Worm (Caenorhabditis elegans) whole organism, young adult: ENCODE results near the gene syx-4.
"Not testable (repeated sequence)": the region's sequence is repeated elsewhere in the genome, so short reads cannot be mapped to it uniquely, and the experiment has no call there.

Experiments
- B0019.2 ChIP-seq: fragments of 200-800 bp; sonication (Bioruptor generic); conservative IDR thresholded peaks from 2 replicates; pipeline ENCODE4 v1.3.6; 2022; ENCODE audit warnings: missing genetic modification reagents, missing genetic modification characterization, missing compliant biosample characterization
- B0336.3 ChIP-seq: fragments of 200-800 bp; sonication (Bioruptor generic); IDR thresholded peaks from 2 replicates; pipeline ENCODE4 v1.3.6; 2022; ENCODE audit warnings: missing genetic modification characterization, missing compliant biosample characterization
- D2030.7 ChIP-seq: fragments of 200-800 bp; sonication (Bioruptor generic); IDR thresholded peaks from 2 replicates; pipeline ENCODE4 v1.3.6; 2022; ENCODE audit warnings: missing genetic modification reagents, missing genetic modification characterization, missing compliant biosample characterization
- F33H1.4 ChIP-seq: fragments of 200-800 bp; sonication (Bioruptor generic); IDR thresholded peaks from 2 replicates; pipeline ENCODE4 v1.3.6; 2022; ENCODE audit warnings: missing genetic modification reagents, missing genetic modification characterization, missing compliant biosample characterization
- F39B2.1 ChIP-seq: fragments of 200-800 bp; sonication (Bioruptor generic); IDR thresholded peaks from 2 replicates; pipeline ENCODE4 v1.3.6; 2022; ENCODE audit warnings: missing genetic modification reagents, missing genetic modification characterization, missing compliant biosample characterization
- Y53F4B.3 ChIP-seq: fragments of 200-800 bp; sonication (Bioruptor generic); IDR thresholded peaks from 2 replicates; pipeline ENCODE4 v1.3.6; 2022; ENCODE audit warnings: missing genetic modification reagents, missing genetic modification characterization, missing compliant biosample characterization
- Y56A3A.18 ChIP-seq: fragments of 200-800 bp; sonication (Bioruptor generic); IDR thresholded peaks from 2 replicates; pipeline ENCODE4 v1.3.6; 2022; ENCODE audit warnings: missing genetic modification reagents, missing genetic modification characterization, missing compliant biosample characterization
- Y79H2A.3 ChIP-seq: fragments of 200-800 bp; sonication (Bioruptor generic); conservative IDR thresholded peaks from 2 replicates; pipeline ENCODE4 v1.3.6; 2022; ENCODE audit warnings: missing genetic modification reagents, missing genetic modification characterization, missing compliant biosample characterization
- Y95B8A.8 ChIP-seq: fragments of 200-800 bp; sonication (Bioruptor generic); IDR thresholded peaks from 2 replicates; pipeline ENCODE4 v1.3.6; 2022; ENCODE audit warnings: missing genetic modification reagents, missing genetic modification characterization, missing compliant biosample characterization
- akir-1 ChIP-seq: fragments of 200-800 bp; sonication (Bioruptor generic); optimal IDR thresholded peaks from 2 replicates; lab custom pipeline; 2018; ENCODE audit warnings: mild to moderate bottlenecking, missing genetic modification characterization, moderate library complexity, missing compliant biosample characterization
- aptf-3 ChIP-seq: fragments of 200-800 bp; sonication (Bioruptor generic); IDR thresholded peaks from 2 replicates; pipeline ENCODE4 v1.3.6; 2022; ENCODE audit warnings: missing genetic modification characterization, missing compliant biosample characterization
- attf-6 ChIP-seq: fragments of 200-800 bp; sonication (Bioruptor generic); IDR thresholded peaks from 2 replicates; pipeline ENCODE4 v1.3.6; 2022; ENCODE audit warnings: missing genetic modification reagents, missing genetic modification characterization, missing compliant biosample characterization
- cebp-2 ChIP-seq: fragments of 200-800 bp; sonication (Bioruptor generic); IDR thresholded peaks from 2 replicates; pipeline ENCODE4 v1.3.6; 2022; ENCODE audit warnings: missing genetic modification characterization, missing compliant biosample characterization
- ceh-40 ChIP-seq: fragments of 200-800 bp; sonication (Bioruptor generic); IDR thresholded peaks from 2 replicates; pipeline ENCODE4 v1.3.6; 2022; ENCODE audit warnings: missing genetic modification characterization, missing compliant biosample characterization
- dox-1 ChIP-seq: fragments of 200-800 bp; sonication (Bioruptor generic); IDR thresholded peaks from 2 replicates; pipeline ENCODE4 v1.3.6; 2022; ENCODE audit warnings: missing genetic modification reagents, missing genetic modification characterization, missing compliant biosample characterization
- egl-18 ChIP-seq: fragments of 200-800 bp; sonication (Bioruptor generic); IDR thresholded peaks from 2 replicates; pipeline ENCODE4 v1.3.6; 2022; ENCODE audit warnings: missing genetic modification reagents, missing genetic modification characterization, missing compliant biosample characterization
- egl-44 ChIP-seq: fragments of 200-800 bp; sonication (Bioruptor generic); IDR thresholded peaks from 2 replicates; pipeline ENCODE4 v1.3.6; 2022; ENCODE audit warnings: missing genetic modification reagents, missing genetic modification characterization, missing compliant biosample characterization
- egrh-3 ChIP-seq: fragments of 200-800 bp; sonication (Bioruptor generic); IDR thresholded peaks from 2 replicates; pipeline ENCODE4 v1.3.6; 2022; ENCODE audit warnings: missing genetic modification reagents, missing genetic modification characterization, missing compliant biosample characterization
- ekl-4 ChIP-seq: fragments of 200-800 bp; sonication (Bioruptor generic); IDR thresholded peaks from 2 replicates; pipeline ENCODE4 v1.3.6; 2022; ENCODE audit warnings: missing genetic modification reagents, missing genetic modification characterization, missing compliant biosample characterization
- hsf-1 ChIP-seq: fragments of 200-800 bp; sonication (Bioruptor generic); IDR thresholded peaks from 2 replicates; pipeline ENCODE4 v1.3.6; 2022; ENCODE audit warnings: missing genetic modification reagents, missing genetic modification characterization, missing compliant biosample characterization
- lsy-27 ChIP-seq: sonication (generic microtip); optimal IDR thresholded peaks from 2 replicates; lab custom pipeline; 2017; ENCODE audit warnings: missing genetic modification characterization, mild to moderate bottlenecking, missing compliant biosample characterization, antibody characterized with exemption, missing genotype, borderline replicate concordance; ENCODE audit not compliant: insufficient read depth
- madf-3 ChIP-seq: fragments of 200-800 bp; sonication (Bioruptor generic); IDR thresholded peaks from 2 replicates; pipeline ENCODE4 v1.3.6; 2022; ENCODE audit warnings: missing genetic modification reagents, missing genetic modification characterization, missing compliant biosample characterization
- madf-6 ChIP-seq: fragments of 200-800 bp; sonication (Bioruptor generic); IDR thresholded peaks from 2 replicates; pipeline ENCODE4 v1.3.6; 2022; ENCODE audit warnings: missing genetic modification reagents, missing genetic modification characterization, missing compliant biosample characterization
- pbrm-1 ChIP-seq: fragments of 200-800 bp; sonication (Bioruptor generic); IDR thresholded peaks from 2 replicates; pipeline ENCODE4 v1.3.6; 2022; ENCODE audit warnings: missing genetic modification reagents, missing genetic modification characterization, missing compliant biosample characterization
- rcor-1 ChIP-seq: fragments of 200-800 bp; sonication (Bioruptor generic); IDR thresholded peaks from 2 replicates; pipeline ENCODE4 v1.3.6; 2022; ENCODE audit warnings: missing genetic modification reagents, missing genetic modification characterization, missing compliant biosample characterization
- rpc-1 ChIP-seq, 2 experiments: fragments of 150-350 bp in 1 of 2; sonication (generic microtip) in 1 of 2; optimal IDR thresholded peaks; 2 replicates each; lab custom pipeline; 2014 to 2018; ENCODE audit warnings: missing biosample characterization in 1 of 2, missing genetic modification characterization in 1 of 2, missing genetic modification reagents in 1 of 2, missing genotype in 1 of 2
- ztf-25 ChIP-seq: fragments of 200-800 bp; sonication (Bioruptor generic); IDR thresholded peaks from 2 replicates; pipeline ENCODE4 v1.3.6; 2022; ENCODE audit warnings: missing genetic modification reagents, missing genetic modification characterization, missing compliant biosample characterization

The syx-4 gene

DNA sequence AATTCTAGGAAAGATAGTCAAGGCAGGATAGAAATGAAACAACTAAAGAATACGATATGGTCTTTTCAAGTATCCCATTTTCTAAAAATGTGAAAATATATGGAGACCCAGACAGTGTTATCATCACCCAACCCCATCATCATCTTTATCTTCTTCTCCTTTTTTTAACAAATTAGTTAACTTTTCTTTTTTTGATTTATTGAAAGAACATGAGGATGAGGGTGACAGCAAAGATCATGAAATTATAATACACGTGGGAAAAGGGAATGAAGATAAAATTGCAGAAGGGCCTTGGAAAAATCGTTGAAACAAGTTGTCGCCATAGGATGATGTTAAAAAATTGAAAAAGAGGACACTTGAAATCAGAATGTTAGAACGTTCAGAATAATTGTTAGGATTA, 7.1 kb downstream of the syx-4 start:
- no peak for TF ChIP-seq B0019.2 (GFP tag; lab: Robert Waterston, UW)
- no peak for TF ChIP-seq lsy-27 (tag; lab: Kevin White, UChicago)
- no peak for TF ChIP-seq akir-1
- TF ChIP-seq B0336.3 (GFP tag; lab: Robert Waterston, UW) = no peak
- TF ChIP-seq, all 124 proteins: peak for 0

DNA sequence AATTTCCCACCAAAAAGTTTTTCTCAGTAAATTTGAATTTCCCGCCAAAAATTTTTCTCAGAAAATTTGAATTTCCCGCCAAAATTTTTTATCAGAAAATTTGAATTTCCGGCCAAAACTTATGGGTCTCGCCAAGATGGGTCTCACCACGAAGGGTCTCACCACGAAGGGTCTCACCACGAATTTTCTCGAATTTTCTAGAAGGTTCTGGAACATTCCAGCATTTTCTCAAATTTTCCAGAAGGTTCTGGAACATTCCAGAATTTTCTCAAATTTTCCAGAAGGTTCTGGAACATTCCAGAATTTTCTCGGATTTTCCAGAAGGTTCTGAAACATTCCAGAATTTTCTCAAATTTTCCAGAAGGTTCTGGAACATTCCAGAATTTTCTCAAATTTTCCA, 10.3 kb downstream of the syx-4 start:
- TF ChIP-seq hsf-1 (peak; percentile 97), F33H1.4 (GFP tag; lab: Robert Waterston, UW) (peak; percentile 68), dox-1 (GFP tag; lab: Robert Waterston, UW) (0 out of 2 replicates have a peak, but pooled peaks have one; percentile 49), rcor-1 (GFP tag; lab: Robert Waterston, UW) (0 out of 2 replicates have a peak, but pooled peaks have one; percentile 11), madf-6 (GFP tag; lab: Robert Waterston, UW) (peak; percentile 54), egrh-3 (GFP tag; lab: Robert Waterston, UW) (peak; percentile 17; the same call in 1 of the 2 replicates), aptf-3 (GFP tag; lab: Robert Waterston, UW) (0 out of 2 replicates have a peak, but pooled peaks have one; percentile 17)

DNA sequence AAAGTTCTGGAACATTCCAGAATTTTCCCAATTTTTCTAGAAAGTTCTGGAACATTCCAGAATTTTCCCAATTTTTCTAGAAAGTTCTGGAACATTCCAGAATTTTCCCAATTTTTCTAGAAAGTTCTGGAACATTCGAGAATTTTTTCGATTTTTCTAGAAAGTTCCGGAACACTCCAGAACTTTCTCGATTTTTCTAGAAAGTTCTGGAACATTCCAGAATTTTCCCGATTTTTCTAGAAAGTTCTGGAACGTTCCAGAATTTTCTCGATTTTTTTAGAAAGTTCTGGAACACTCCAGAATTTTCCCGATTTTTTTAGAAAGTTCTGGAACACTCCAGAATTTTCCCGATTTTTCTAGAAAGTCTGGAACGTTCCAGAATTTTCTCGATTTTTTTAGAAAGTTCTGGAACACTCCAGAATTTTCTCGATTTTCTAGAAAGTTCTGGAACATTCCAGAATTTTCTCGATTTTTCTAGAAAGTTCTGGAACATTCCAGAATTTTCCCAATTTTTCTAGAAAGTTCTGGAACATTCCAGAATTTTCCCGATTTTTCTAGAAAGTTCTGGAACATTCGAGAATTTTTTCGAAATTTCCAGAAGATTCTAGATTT, 11.8 kb downstream of the syx-4 start:
- TF ChIP-seq madf-6 (GFP tag; lab: Robert Waterston, UW) (peak; percentile 43), D2030.7 (GFP tag; lab: Robert Waterston, UW) (peak; percentile 59; the same call in 1 of the 2 replicates), madf-3 (peak; percentile 84), egl-44 (GFP tag; lab: Robert Waterston, UW) (0 out of 2 replicates have a peak, but pooled peaks have one; percentile 16), Y56A3A.18 (GFP tag; lab: Robert Waterston, UW) (0 out of 2 replicates have a peak, but pooled peaks have one; percentile 9), Y79H2A.3 (GFP tag; lab: Robert Waterston, UW) (peak; percentile 78), cebp-2 (0 out of 2 replicates have a peak, but pooled peaks have one; percentile 19), hsf-1 (peak; percentile 99), pbrm-1 (GFP tag; lab: Robert Waterston, UW) (peak; percentile 73), Y53F4B.3 (GFP tag; lab: Robert Waterston, UW) (peak; percentile 20; the same call in 1 of the 2 replicates), ztf-25 (peak; percentile 57; the same call in 1 of the 2 replicates), F39B2.1 (GFP tag; lab: Robert Waterston, UW) (peak; percentile 66; the same call in 1 of the 2 replicates), rcor-1 (GFP tag; lab: Robert Waterston, UW) (peak; percentile 83), rpc-1 (optimal IDR thresholded peaks at IDR 0.05; lab: Kevin White, UChicago) (peak; percentile 31), egrh-3 (GFP tag; lab: Robert Waterston, UW) (peak; percentile 69), ekl-4 (GFP tag; lab: Robert Waterston, UW) (peak; percentile 55; the same call in 1 of the 2 replicates), aptf-3 (GFP tag; lab: Robert Waterston, UW) (0 out of 2 replicates have a peak, but pooled peaks have one; percentile 16), attf-6 (GFP tag; lab: Robert Waterston, UW) (peak; percentile 49; the same call in 1 of the 2 replicates), Y95B8A.8 (GFP tag; lab: Robert Waterston, UW) (0 out of 2 replicates have a peak, but pooled peaks have one; percentile 5), F33H1.4 (GFP tag; lab: Robert Waterston, UW) (peak; percentile 27), ceh-40 (GFP tag; lab: Robert Waterston, UW) (peak; percentile 90), egl-18 (GFP tag; lab: Robert Waterston, UW) (0 out of 2 replicates have a peak, but pooled peaks have one; percentile 44), B0019.2 (GFP tag; lab: Robert Waterston, UW) (peak; percentile 16; the same call in 1 of the 2 replicates), dox-1 (GFP tag; lab: Robert Waterston, UW) (peak; percentile 94)
- TF ChIP-seq rpc-1 (tag; optimal IDR thresholded peaks at IDR 0.05; lab: Kevin White, UChicago) = not testable (repeated sequence)

DNA sequence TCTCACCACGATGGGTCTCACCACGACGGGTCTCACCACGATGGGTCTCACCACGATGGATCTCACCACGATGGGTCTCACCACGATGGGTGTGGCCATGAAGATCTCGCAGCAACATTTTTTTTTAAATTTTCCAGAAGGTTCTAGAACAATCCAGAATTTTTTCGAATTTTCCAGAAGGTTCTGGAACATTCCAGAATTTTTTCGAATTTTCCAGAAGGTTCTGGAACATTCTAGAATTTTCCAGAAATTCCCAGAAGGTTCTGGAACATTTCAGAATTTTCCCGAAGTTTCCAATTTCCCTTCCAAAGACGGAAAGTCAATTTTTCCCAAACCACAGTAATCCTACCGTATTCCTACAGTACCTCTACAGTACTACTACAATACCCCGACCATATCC, 13.1 kb downstream of the syx-4 start:
- TF ChIP-seq hsf-1 (peak; percentile 95), F33H1.4 (GFP tag; lab: Robert Waterston, UW) (peak; percentile 52), dox-1 (GFP tag; lab: Robert Waterston, UW) (0 out of 2 replicates have a peak, but pooled peaks have one; percentile 42)
- TF ChIP-seq, all 124 proteins: peak for 3; not testable (repeated sequence) for 121
